Fruit fly (Drosophila melanogaster) whole organism, embryonic: ENCODE measurements around the gene Coa8.

Source experiments
- CG10321 ChIP-seq: fragments of 200-800 bp; sonication (Bioruptor generic); IDR thresholded peaks from 2 replicates; pipeline ENCODE4 v1.3.6; 2022; ENCODE audit warnings: missing biosample characterization, missing genetic modification characterization
- CG11398 ChIP-seq: fragments of 200-800 bp; sonication (Bioruptor generic); optimal IDR thresholded peaks from 2 replicates; lab custom pipeline; 2016; ENCODE audit warnings: missing biosample characterization, missing genetic modification characterization
- CG15073 ChIP-seq: fragments of 200-800 bp; sonication (Bioruptor generic); optimal IDR thresholded peaks from 2 replicates; lab custom pipeline; 2016; ENCODE audit warnings: missing biosample characterization, missing genetic modification characterization
- CG3407 ChIP-seq: fragments of 200-800 bp; sonication (Bioruptor generic); optimal IDR thresholded peaks from 2 replicates; lab custom pipeline; 2018; ENCODE audit warnings: missing biosample characterization, mild to moderate bottlenecking, missing genetic modification characterization
- Elba2 ChIP-seq: fragments of 200-800 bp; sonication (Bioruptor generic); optimal IDR thresholded peaks from 3 replicates; lab custom pipeline; 2016; ENCODE audit warnings: missing biosample characterization, missing genetic modification characterization
- Sin3A ChIP-seq: fragments of >200 bp; optimal IDR thresholded peaks from 2 replicates; lab custom pipeline; 2018
- fu2 ChIP-seq: fragments of 200-800 bp; sonication (Bioruptor generic); optimal IDR thresholded peaks from 2 replicates; lab custom pipeline; 2016; ENCODE audit warnings: missing biosample characterization, missing genetic modification characterization

dm6 chrX:1858867-1859266, 21.2 kb upstream of the Coa8 start, which contains the start of gene Lamtor5:
- TF ChIP-seq CG15073 (no peak), Elba2 (GFP tag; lab: Kevin White, UChicago) (no peak), CG10321 (GFP tag; lab: Robert Waterston, UW) (0 out of 2 replicates have a peak, but pooled peaks have one; percentile 16), fu2 (GFP tag; lab: Kevin White, UChicago) (peak; percentile 14), Sin3A (lab: Kevin White, UChicago) (no peak), CG11398 (GFP tag; lab: Kevin White, UChicago) (no peak), CG3407 (no peak)
